Fruit fly (Drosophila melanogaster): ENCODE results near the gene CG31917.

Gene CG31917

dm6 chr2L:4999389-5000032 lies 11.1 kb downstream of the CG31917 start (continued):
- TF ChIP-seq nerfin-2 (GFP tag; IDR thresholded peaks at IDR 0.05; ENCODE audit: partially characterized antibody) (no peak), H15 (GFP tag; IDR thresholded peaks at IDR 0.05) (peak; percentile 57; the same call in 1 of the 3 replicates), crc (GFP tag; optimal IDR thresholded peaks at IDR 0.05) (peak; percentile 32), Deaf1 (tag; optimal IDR thresholded peaks at IDR 0.05) (peak; percentile 41), Hr3 (GFP tag; optimal IDR thresholded peaks at IDR 0.05) (peak; percentile 46), MESR4 (GFP tag; optimal IDR thresholded peaks at IDR 0.05) (no peak), CG14710 (tag; optimal IDR thresholded peaks at IDR 0.05) (peak; percentile 24), kni (GFP tag; optimal IDR thresholded peaks at IDR 0.05) (no peak), Nf-YB (GFP tag; optimal IDR thresholded peaks at IDR 0.05) (peak; percentile 11), CG5180 (GFP tag; optimal IDR thresholded peaks at IDR 0.05) (peak; percentile 22), gsb (GFP tag; IDR thresholded peaks at IDR 0.05) (0 out of 2 replicates have a peak, but pooled peaks have one; percentile 25), Dek (tag; optimal IDR thresholded peaks at IDR 0.05) (peak; percentile 42), CG14014 (GFP tag; IDR thresholded peaks at IDR 0.05) (peak; percentile 64), mirr (GFP tag; optimal IDR thresholded peaks at IDR 0.05) (peak; percentile 11), CG2875 (GFP tag; optimal IDR thresholded peaks at IDR 0.05) (no peak), CG6254 (GFP tag; optimal IDR thresholded peaks at IDR 0.05) (peak; percentile 34), Antp (GFP tag; optimal IDR thresholded peaks at IDR 0.05) (peak; percentile 57), CG18764 (GFP tag; optimal IDR thresholded peaks at IDR 0.05) (peak; percentile 42), abd-A (tag; optimal IDR thresholded peaks at IDR 0.05) (no peak), br (optimal IDR thresholded peaks at IDR 0.05) (no peak), gcm2 (GFP tag; optimal IDR thresholded peaks at IDR 0.05) (no peak), mam (GFP tag; optimal IDR thresholded peaks at IDR 0.05) (peak; percentile 64), CG10654 (GFP tag; optimal IDR thresholded peaks at IDR 0.05) (peak; percentile 21), Max (GFP tag; optimal IDR thresholded peaks at IDR 0.05) (peak; percentile 2), CG3163 (GFP tag; optimal IDR thresholded peaks at IDR 0.05) (no peak), CG3281 (GFP tag; optimal IDR thresholded peaks at IDR 0.05) (peak; percentile 72), CG18011 (GFP tag; optimal IDR thresholded peaks at IDR 0.05) (no peak), Xbp1 (GFP tag; optimal IDR thresholded peaks at IDR 0.05) (peak; percentile 75), CG4424 (GFP tag; optimal IDR thresholded peaks at IDR 0.05) (peak; percentile 61), fu2 (GFP tag; optimal IDR thresholded peaks at IDR 0.05) (peak; percentile 21), Hmx (GFP tag; optimal IDR thresholded peaks at IDR 0.05) (peak; percentile 26), CG2712 (tag; optimal IDR thresholded peaks at IDR 0.05) (peak; percentile 72), CG2889 (GFP tag; IDR thresholded peaks at IDR 0.05) (peak; percentile 77; the same call in 2 of the 3 replicates), CG1233 (GFP tag; optimal IDR thresholded peaks at IDR 0.05) (peak; percentile 16), NfI (GFP tag; optimal IDR thresholded peaks at IDR 0.05) (peak; percentile 67), Lpt (GFP tag; optimal IDR thresholded peaks at IDR 0.05) (no peak), HLHmδ (GFP tag; optimal IDR thresholded peaks at IDR 0.05) (no peak), slp2 (GFP tag; optimal IDR thresholded peaks at IDR 0.05) (peak; percentile 56), Sox102F (GFP tag; optimal IDR thresholded peaks at IDR 0.05) (peak; percentile 76), dysf (GFP tag; IDR thresholded peaks at IDR 0.05) (peak; percentile 83), Poxn (GFP tag; IDR thresholded peaks at IDR 0.05) (no peak), CG9727 (GFP tag; optimal IDR thresholded peaks at IDR 0.05) (peak; percentile 67), Doc3 (GFP tag; IDR thresholded peaks at IDR 0.05; ENCODE audit: partially characterized antibody) (no peak), CG8281 (tag; optimal IDR thresholded peaks at IDR 0.05) (peak; percentile 33), CG15479 (GFP tag; optimal IDR thresholded peaks at IDR 0.05) (no peak), Vsx1 (GFP tag; optimal IDR thresholded peaks at IDR 0.05) (peak; percentile 35), pfk (GFP tag; optimal IDR thresholded peaks at IDR 0.05) (no peak), CG4617 (GFP tag; optimal IDR thresholded peaks at IDR 0.05; ENCODE audit: borderline replicate concordance) (peak; percentile 10), shn (GFP tag; optimal IDR thresholded peaks at IDR 0.05) (peak; percentile 47)

All from whole organism, embryonic.